Worm (Caenorhabditis elegans) whole organism, young adult: ENCODE measurements around the gene C06A1.3.
A peak's percentile ranks its signal among the peaks of the same experiment; 100 is the strongest.

Source experiments
- B0019.2 ChIP-seq: fragments of 200-800 bp; sonication (Bioruptor generic); conservative IDR thresholded peaks from 2 replicates; pipeline ENCODE4 v1.3.6; 2022; ENCODE audit warnings: missing genetic modification reagents, missing genetic modification characterization, missing compliant biosample characterization
- F39B2.1 ChIP-seq: fragments of 200-800 bp; sonication (Bioruptor generic); IDR thresholded peaks from 2 replicates; pipeline ENCODE4 v1.3.6; 2022; ENCODE audit warnings: missing genetic modification reagents, missing genetic modification characterization, missing compliant biosample characterization
- F49E8.2 ChIP-seq: sonication (generic microtip); optimal IDR thresholded peaks from 3 replicates; lab custom pipeline; 2017; ENCODE audit warnings: missing genetic modification characterization, mild to moderate bottlenecking, missing compliant biosample characterization, antibody characterized with exemption, moderate library complexity; ENCODE audit not compliant: insufficient read depth
- F57A8.1 ChIP-seq: fragments of 200-800 bp; sonication (Bioruptor generic); optimal IDR thresholded peaks from 2 replicates; lab custom pipeline; 2018; ENCODE audit warnings: mild to moderate bottlenecking, missing genetic modification characterization, moderate library complexity, missing compliant biosample characterization
- K11D2.4 ChIP-seq: fragments of 200-800 bp; sonication (Bioruptor generic); IDR thresholded peaks from 2 replicates; pipeline ENCODE4 v1.3.6; 2022; ENCODE audit warnings: missing genetic modification reagents, missing genetic modification characterization, missing compliant biosample characterization
- K12H6.12 ChIP-seq: fragments of 200-800 bp; sonication (Bioruptor generic); optimal IDR thresholded peaks from 2 replicates; lab custom pipeline; 2018; ENCODE audit warnings: mild to moderate bottlenecking, missing genetic modification characterization, missing compliant biosample characterization
- Y53F4B.3 ChIP-seq: fragments of 200-800 bp; sonication (Bioruptor generic); IDR thresholded peaks from 2 replicates; pipeline ENCODE4 v1.3.6; 2022; ENCODE audit warnings: missing genetic modification reagents, missing genetic modification characterization, missing compliant biosample characterization
- Y53G8AR.9 ChIP-seq: fragments of 200-800 bp; sonication (Bioruptor generic); conservative IDR thresholded peaks from 2 replicates; pipeline ENCODE4 v1.3.6; 2022; ENCODE audit warnings: missing genetic modification reagents, missing genetic modification characterization, missing compliant biosample characterization
- Y56A3A.18 ChIP-seq: fragments of 200-800 bp; sonication (Bioruptor generic); IDR thresholded peaks from 2 replicates; pipeline ENCODE4 v1.3.6; 2022; ENCODE audit warnings: missing genetic modification reagents, missing genetic modification characterization, missing compliant biosample characterization
- Y67H2A.10 ChIP-seq: fragments of 200-800 bp; sonication (Bioruptor generic); conservative IDR thresholded peaks from 2 replicates; pipeline ENCODE4 v1.3.6; 2022; ENCODE audit warnings: missing genetic modification reagents, missing genetic modification characterization, missing compliant biosample characterization
- Y79H2A.3 ChIP-seq: fragments of 200-800 bp; sonication (Bioruptor generic); conservative IDR thresholded peaks from 2 replicates; pipeline ENCODE4 v1.3.6; 2022; ENCODE audit warnings: missing genetic modification reagents, missing genetic modification characterization, missing compliant biosample characterization
- athp-1 ChIP-seq: sonication (generic microtip); optimal IDR thresholded peaks from 2 replicates; lab custom pipeline; 2017; ENCODE audit warnings: mild to moderate bottlenecking, missing genetic modification characterization, missing compliant biosample characterization
- attf-5 ChIP-seq: fragments of 200-800 bp; sonication (Bioruptor generic); optimal IDR thresholded peaks from 2 replicates; lab custom pipeline; 2018; ENCODE audit warnings: mild to moderate bottlenecking, missing genetic modification characterization, missing compliant biosample characterization
- bed-2 ChIP-seq: fragments of 200-800 bp; sonication (Bioruptor generic); IDR thresholded peaks from 2 replicates; pipeline ENCODE4 v1.3.6; 2022; ENCODE audit warnings: missing genetic modification reagents, missing genetic modification characterization, missing compliant biosample characterization
- ccch-3 ChIP-seq: fragments of 200-800 bp; sonication (Bioruptor generic); optimal IDR thresholded peaks from 2 replicates; lab custom pipeline; 2018; ENCODE audit warnings: mild to moderate bottlenecking, missing genetic modification characterization, missing compliant biosample characterization
- cebp-2 ChIP-seq: fragments of 200-800 bp; sonication (Bioruptor generic); IDR thresholded peaks from 2 replicates; pipeline ENCODE4 v1.3.6; 2022; ENCODE audit warnings: missing genetic modification characterization, missing compliant biosample characterization
- ceh-58 ChIP-seq: fragments of 200-800 bp; sonication (Bioruptor generic); IDR thresholded peaks from 2 replicates; pipeline ENCODE4 v1.3.6; 2022; ENCODE audit warnings: missing genetic modification characterization, missing compliant biosample characterization
- ceh-91 ChIP-seq: fragments of 200-800 bp; sonication (Bioruptor generic); IDR thresholded peaks from 2 replicates; pipeline ENCODE4 v1.3.6; 2022; ENCODE audit warnings: missing genetic modification reagents, missing genetic modification characterization, missing compliant biosample characterization
- chd-7 ChIP-seq: sonication (generic microtip); optimal IDR thresholded peaks from 2 replicates; lab custom pipeline; 2016; ENCODE audit warnings: mild to moderate bottlenecking, missing genetic modification characterization, moderate library complexity, missing compliant biosample characterization
- egl-18 ChIP-seq: fragments of 200-800 bp; sonication (Bioruptor generic); IDR thresholded peaks from 2 replicates; pipeline ENCODE4 v1.3.6; 2022; ENCODE audit warnings: missing genetic modification reagents, missing genetic modification characterization, missing compliant biosample characterization
- ets-4 ChIP-seq: fragments of 200-800 bp; sonication (Bioruptor generic); optimal IDR thresholded peaks from 2 replicates; lab custom pipeline; 2018; ENCODE audit warnings: mild to moderate bottlenecking, missing genetic modification characterization, missing compliant biosample characterization
- fkh-3 ChIP-seq: sonication (generic microtip); optimal IDR thresholded peaks from 2 replicates; lab custom pipeline; 2016; ENCODE audit warnings: mild to moderate bottlenecking, missing genetic modification characterization, missing compliant biosample characterization
- hlh-12 ChIP-seq: sonication (generic microtip); optimal IDR thresholded peaks from 2 replicates; lab custom pipeline; 2016; ENCODE audit warnings: missing genetic modification characterization, missing compliant biosample characterization
- hmg-20 ChIP-seq: fragments of 200-800 bp; sonication (Bioruptor generic); IDR thresholded peaks from 2 replicates; pipeline ENCODE4 v1.3.6; 2022; ENCODE audit warnings: missing genetic modification reagents, missing genetic modification characterization, missing compliant biosample characterization
- lag-1 ChIP-seq: fragments of 200-800 bp; sonication (Bioruptor generic); IDR thresholded peaks from 2 replicates; pipeline ENCODE4 v1.3.6; 2022; ENCODE audit warnings: missing genetic modification reagents, missing genetic modification characterization, missing compliant biosample characterization
- let-526 ChIP-seq: fragments of 200-800 bp; sonication (Bioruptor generic); IDR thresholded peaks from 2 replicates; pipeline ENCODE4 v1.3.6; 2022; ENCODE audit warnings: missing genetic modification reagents, missing genetic modification characterization, missing compliant biosample characterization
- lin-35 ChIP-seq, 3 experiments: fragments of 150-350 bp in 2 of 3; sonication (generic microtip) in 1 of 3; optimal IDR thresholded peaks; 2 replicates each; lab custom pipeline; 2014 to 2018; ENCODE audit warnings: missing biosample characterization in 3 of 3, missing genetic modification characterization in 3 of 3, missing genetic modification reagents in 3 of 3
- madf-10 ChIP-seq: sonication (generic microtip); optimal IDR thresholded peaks from 2 replicates; lab custom pipeline; 2016; ENCODE audit warnings: mild to moderate bottlenecking, missing genetic modification characterization, missing compliant biosample characterization
- mcd-1 ChIP-seq: fragments of 200-800 bp; sonication (Bioruptor generic); IDR thresholded peaks from 2 replicates; pipeline ENCODE4 v1.3.6; 2022; ENCODE audit warnings: missing genetic modification reagents, missing genetic modification characterization, missing compliant biosample characterization
- mes-4 ChIP-seq: sonication (generic microtip); optimal IDR thresholded peaks from 2 replicates; lab custom pipeline; 2016; ENCODE audit warnings: missing genotype, missing genetic modification characterization, missing compliant biosample characterization
- nfya-2 ChIP-seq: fragments of 200-800 bp; sonication (Bioruptor generic); IDR thresholded peaks from 2 replicates; pipeline ENCODE4 v1.3.6; 2022; ENCODE audit warnings: missing genetic modification reagents, missing genetic modification characterization, missing compliant biosample characterization
- nfyb-1 ChIP-seq: fragments of 200-800 bp; sonication (Bioruptor generic); IDR thresholded peaks from 2 replicates; pipeline ENCODE4 v1.3.6; 2022; ENCODE audit warnings: missing genetic modification reagents, missing genetic modification characterization, missing compliant biosample characterization
- nhr-120 ChIP-seq: fragments of 200-800 bp; sonication (Bioruptor generic); IDR thresholded peaks from 2 replicates; pipeline ENCODE4 v1.3.6; 2022; ENCODE audit warnings: missing genetic modification characterization, missing compliant biosample characterization
- nhr-179 ChIP-seq: sonication (generic microtip); optimal IDR thresholded peaks from 2 replicates; lab custom pipeline; 2016; ENCODE audit warnings: mild to moderate bottlenecking, missing genetic modification characterization, missing compliant biosample characterization
- nhr-27 ChIP-seq: fragments of 200-800 bp; sonication (Bioruptor generic); optimal IDR thresholded peaks from 2 replicates; lab custom pipeline; 2018; ENCODE audit warnings: mild to moderate bottlenecking, missing genetic modification characterization, moderate library complexity, missing compliant biosample characterization
- nhr-80 ChIP-seq: sonication (generic microtip); optimal IDR thresholded peaks from 2 replicates; lab custom pipeline; 2016; ENCODE audit warnings: missing genetic modification characterization, missing compliant biosample characterization
- pbrm-1 ChIP-seq: fragments of 200-800 bp; sonication (Bioruptor generic); IDR thresholded peaks from 2 replicates; pipeline ENCODE4 v1.3.6; 2022; ENCODE audit warnings: missing genetic modification reagents, missing genetic modification characterization, missing compliant biosample characterization
- rcor-1 ChIP-seq: fragments of 200-800 bp; sonication (Bioruptor generic); IDR thresholded peaks from 2 replicates; pipeline ENCODE4 v1.3.6; 2022; ENCODE audit warnings: missing genetic modification reagents, missing genetic modification characterization, missing compliant biosample characterization
- rec-8 ChIP-seq, 2 experiments: sonication (generic microtip); optimal IDR thresholded peaks; 2 replicates each; lab custom pipeline; 2016; ENCODE audit warnings: mild to moderate bottlenecking in 2 of 2, missing genetic modification characterization in 2 of 2, missing genetic modification reagents in 2 of 2, missing genotype in 2 of 2, missing biosample characterization in 1 of 2, missing compliant biosample characterization in 1 of 2, moderate library complexity in 1 of 2
- sea-2 ChIP-seq: fragments of 200-800 bp; sonication (Bioruptor generic); IDR thresholded peaks from 2 replicates; pipeline ENCODE4 v1.3.6; 2022; ENCODE audit warnings: missing genetic modification characterization, missing compliant biosample characterization
- snpc-1.3 ChIP-seq: sonication (generic microtip); optimal IDR thresholded peaks from 2 replicates; lab custom pipeline; 2017; ENCODE audit warnings: missing genetic modification characterization, mild to moderate bottlenecking, missing compliant biosample characterization, antibody characterized with exemption, moderate library complexity, missing genotype, missing genetic modification reagents; ENCODE audit not compliant: insufficient read depth
- snpc-4 ChIP-seq, 5 experiments: fragments of 150-350 bp in 1 of 5; sonication (generic microtip) in 4 of 5; optimal IDR thresholded peaks; 2 replicates each; lab custom pipeline; 2014 to 2018; ENCODE audit warnings: missing genetic modification characterization in 5 of 5, missing biosample characterization in 3 of 5, antibody characterized with exemption in 2 of 5, mild to moderate bottlenecking in 2 of 5, missing compliant biosample characterization in 2 of 5, missing genotype in 2 of 5, moderate library complexity in 2 of 5, missing genetic modification reagents in 1 of 5
- tbx-9 ChIP-seq: sonication (generic microtip); optimal IDR thresholded peaks from 2 replicates; lab custom pipeline; 2016; ENCODE audit warnings: borderline replicate concordance, missing genetic modification characterization, inconsistent platforms, missing compliant biosample characterization
- tlf-1 ChIP-seq: fragments of 200-800 bp; sonication (Bioruptor generic); optimal IDR thresholded peaks from 2 replicates; lab custom pipeline; 2018; ENCODE audit warnings: mild to moderate bottlenecking, missing genetic modification characterization, missing compliant biosample characterization
- zim-3 ChIP-seq: sonication (generic microtip); optimal IDR thresholded peaks from 2 replicates; lab custom pipeline; 2017; ENCODE audit warnings: mild to moderate bottlenecking, missing genetic modification characterization, moderate library complexity, missing compliant biosample characterization
- ztf-18 ChIP-seq: sonication (generic microtip); optimal IDR thresholded peaks from 2 replicates; lab custom pipeline; 2016; ENCODE audit warnings: missing genotype, mild to moderate bottlenecking, missing genetic modification characterization, missing compliant biosample characterization
- ztf-26 ChIP-seq: sonication (generic microtip); optimal IDR thresholded peaks from 2 replicates; lab custom pipeline; 2017; ENCODE audit warnings: missing genetic modification characterization, missing compliant biosample characterization
- ztf-28 ChIP-seq: fragments of 200-800 bp; sonication (Bioruptor generic); IDR thresholded peaks from 2 replicates; pipeline ENCODE4 v1.3.6; 2022; ENCODE audit warnings: missing genetic modification reagents, missing genetic modification characterization, missing compliant biosample characterization

C06A1.3 gene

ce11 chrII:10537988-10538387, 34.1 kb upstream of the C06A1.3 start (continued):
- TF ChIP-seq tbx-9 (tag; lab: Kevin White, UChicago) (no peak), ccch-3 (GFP tag; lab: Kevin White, UChicago) (no peak), Y67H2A.10 (GFP tag; lab: Robert Waterston, UW) (no peak), nfyb-1 (no peak), F57A8.1 (GFP tag; lab: Kevin White, UChicago) (no peak), nhr-179 (no peak), chd-7 (tag; lab: Kevin White, UChicago) (no peak), mes-4 (tag; lab: Kevin White, UChicago) (no peak), F39B2.1 (GFP tag; lab: Robert Waterston, UW) (no peak), K12H6.12 (no peak), mcd-1 (peak; percentile 40; the same call in 1 of the 2 replicates), lag-1 (GFP tag; lab: Robert Waterston, UW) (no peak), cebp-2 (no peak), fkh-3 (tag; lab: Kevin White, UChicago) (no peak), Y53G8AR.9 (GFP tag; lab: Robert Waterston, UW) (no peak), pbrm-1 (GFP tag; lab: Robert Waterston, UW) (peak; percentile 38; the same call in 1 of the 2 replicates), attf-5 (GFP tag; lab: Kevin White, UChicago) (no peak), Y53F4B.3 (GFP tag; lab: Robert Waterston, UW) (no peak), rec-8 (tag; optimal IDR thresholded peaks at IDR 0.05; lab: Kevin White, UChicago) (peak; percentile 19 to 45), lin-35 (GFP tag; optimal IDR thresholded peaks at IDR 0.05; lab: Kevin White, UChicago) (no peak), ztf-18 (tag; lab: Kevin White, UChicago) (no peak), snpc-1.3 (tag; lab: Kevin White, UChicago) (no peak), let-526 (GFP tag; lab: Robert Waterston, UW) (peak; percentile 70; the same call in 1 of the 2 replicates), nfya-2 (no peak), K11D2.4 (GFP tag; lab: Robert Waterston, UW) (0 out of 2 replicates have a peak, but pooled peaks have one; percentile 39), bed-2 (peak; percentile 69; the same call in 1 of the 2 replicates), rcor-1 (GFP tag; lab: Robert Waterston, UW) (no peak), nhr-120 (GFP tag; lab: Robert Waterston, UW) (no peak), ztf-28 (GFP tag; lab: Robert Waterston, UW) (0 out of 2 replicates have a peak, but pooled peaks have one; percentile 46), tlf-1 (GFP tag; lab: Kevin White, UChicago) (no peak), sea-2 (GFP tag; lab: Robert Waterston, UW) (0 out of 2 replicates have a peak, but pooled peaks have one; percentile 40), ceh-91 (GFP tag; lab: Robert Waterston, UW) (no peak), B0019.2 (GFP tag; lab: Robert Waterston, UW) (no peak), ztf-26 (tag; lab: Kevin White, UChicago) (no peak), nhr-27 (tag; lab: Kevin White, UChicago) (no peak), nhr-80 (tag; lab: Kevin White, UChicago) (no peak), egl-18 (GFP tag; lab: Robert Waterston, UW) (no peak), Y79H2A.3 (GFP tag; lab: Robert Waterston, UW) (0 out of 2 replicates have a peak, but pooled peaks have one; percentile 53), hlh-12 (tag; lab: Kevin White, UChicago) (no peak), snpc-4 (GFP tag; optimal IDR thresholded peaks at IDR 0.05; lab: Kevin White, UChicago) (no peak), snpc-4 (tag; optimal IDR thresholded peaks at IDR 0.05; lab: Kevin White, UChicago) (no peak), madf-10 (tag; lab: Kevin White, UChicago) (no peak), zim-3 (tag; lab: Kevin White, UChicago) (no peak), hmg-20 (no peak), F49E8.2 (peak; percentile 39), ets-4 (GFP tag; lab: Kevin White, UChicago) (no peak), ceh-58 (GFP tag; lab: Robert Waterston, UW) (no peak), Y56A3A.18 (GFP tag; lab: Robert Waterston, UW) (no peak), athp-1 (tag; lab: Kevin White, UChicago) (peak; percentile 31)
